Fruit fly (Drosophila melanogaster) whole organism, adult: ENCODE measurements around the gene Exo84.
A peak's percentile ranks its signal among the peaks of the same experiment; 100 is the strongest.

Source experiments
- CG11617 ChIP-seq: fragments of 200-800 bp; sonication (Bioruptor generic); optimal IDR thresholded peaks from 2 replicates; lab custom pipeline; 2017; ENCODE audit warnings: mild to moderate bottlenecking, missing biosample characterization, missing genetic modification reagents, missing genetic modification characterization
- CG12768 ChIP-seq: fragments of 200-800 bp; sonication (Bioruptor generic); optimal IDR thresholded peaks from 2 replicates; lab custom pipeline; 2017; ENCODE audit warnings: missing biosample characterization, missing genetic modification characterization, mild to moderate bottlenecking, moderate library complexity, missing genetic modification reagents
- CG14711 ChIP-seq: fragments of 200-800 bp; sonication (Bioruptor generic); optimal IDR thresholded peaks from 2 replicates; lab custom pipeline; 2018; ENCODE audit warnings: missing biosample characterization, mild to moderate bottlenecking, missing genetic modification characterization, moderate library complexity
- CG1620 ChIP-seq: fragments of 200-800 bp; sonication (Bioruptor generic); optimal IDR thresholded peaks from 2 replicates; lab custom pipeline; 2016; ENCODE audit warnings: missing biosample characterization, missing genetic modification characterization
- CG33017 ChIP-seq: fragments of 200-800 bp; sonication (Bioruptor generic); optimal IDR thresholded peaks from 2 replicates; lab custom pipeline; 2018; ENCODE audit warnings: missing biosample characterization, mild to moderate bottlenecking, missing genetic modification characterization, moderate library complexity
- CG5204 ChIP-seq: fragments of 200-800 bp; sonication (Bioruptor generic); optimal IDR thresholded peaks from 2 replicates; lab custom pipeline; 2016; ENCODE audit warnings: missing biosample characterization, missing genetic modification characterization
- CG7045 ChIP-seq: fragments of 200-800 bp; sonication (Bioruptor generic); optimal IDR thresholded peaks from 2 replicates; lab custom pipeline; 2017; ENCODE audit warnings: missing biosample characterization, mild to moderate bottlenecking, missing genetic modification characterization
- CG7101 ChIP-seq: fragments of 200-800 bp; sonication (Bioruptor generic); optimal IDR thresholded peaks from 2 replicates; lab custom pipeline; 2018; ENCODE audit warnings: missing biosample characterization, mild to moderate bottlenecking, missing genetic modification characterization, moderate library complexity
- Clk ChIP-seq: fragments of 200-800 bp; sonication (Bioruptor generic); optimal IDR thresholded peaks from 2 replicates; lab custom pipeline; 2017; ENCODE audit warnings: missing biosample characterization, missing genetic modification characterization
- Crg-1 ChIP-seq: fragments of 200-800 bp; sonication (Bioruptor generic); optimal IDR thresholded peaks from 2 replicates; lab custom pipeline; 2016; ENCODE audit warnings: missing biosample characterization, missing genetic modification characterization
- Hr96 ChIP-seq: fragments of 200-800 bp; sonication (Bioruptor generic); optimal IDR thresholded peaks from 2 replicates; lab custom pipeline; 2016; ENCODE audit warnings: missing biosample characterization, missing genetic modification characterization
- Mnt ChIP-seq: fragments of 200-800 bp; sonication (Bioruptor generic); optimal IDR thresholded peaks from 2 replicates; lab custom pipeline; 2016; ENCODE audit warnings: missing biosample characterization, mild to moderate bottlenecking, missing genetic modification characterization
- bab1 ChIP-seq: fragments of 200-800 bp; sonication (Bioruptor generic); optimal IDR thresholded peaks from 3 replicates; lab custom pipeline; 2019; ENCODE audit warnings: missing biosample characterization, mild to moderate bottlenecking, missing genetic modification characterization, moderate library complexity
- cic ChIP-seq: fragments of 200-800 bp; sonication (Bioruptor generic); optimal IDR thresholded peaks from 2 replicates; lab custom pipeline; 2017; ENCODE audit warnings: missing biosample characterization, mild to moderate bottlenecking, missing genetic modification characterization, moderate library complexity
- cnc ChIP-seq, 2 experiments: fragments of >200 bp; optimal IDR thresholded peaks; 2 replicates each; lab custom pipeline; 2017
- kay ChIP-seq: fragments of 200-800 bp; sonication (Bioruptor generic); peaks from one replicate; lab custom pipeline; 2016; ENCODE audit warnings: missing biosample characterization, missing genetic modification characterization, borderline replicate concordance
- ovo ChIP-seq: fragments of 200-800 bp; sonication (Bioruptor generic); optimal IDR thresholded peaks from 2 replicates; lab custom pipeline; 2016; ENCODE audit warnings: missing biosample characterization, missing genetic modification characterization
- pad ChIP-seq: fragments of 200-800 bp; sonication (Bioruptor generic); optimal IDR thresholded peaks from 3 replicates; lab custom pipeline; 2017; ENCODE audit warnings: missing biosample characterization, missing genetic modification characterization, mild to moderate bottlenecking, moderate library complexity, missing genetic modification reagents
- tj ChIP-seq: fragments of 200-800 bp; sonication (Bioruptor generic); optimal IDR thresholded peaks from 3 replicates; lab custom pipeline; 2017; ENCODE audit warnings: missing biosample characterization, mild to moderate bottlenecking, missing genetic modification characterization, moderate library complexity
- toe ChIP-seq: fragments of 200-800 bp; sonication (Bioruptor generic); optimal IDR thresholded peaks from 2 replicates; lab custom pipeline; 2016; ENCODE audit warnings: missing biosample characterization, missing genetic modification characterization

Exo84 gene

dm6 chr3R:26021195-26021914, 30.7 kb downstream of the Exo84 start:
- TF ChIP-seq CG1620 (GFP tag; lab: Kevin White, UChicago) (peak; percentile 12), Crg-1 (GFP tag; lab: Kevin White, UChicago) (peak; percentile 40), CG7045 (GFP tag; lab: Kevin White, UChicago) (peak; percentile 82), kay (GFP tag; lab: Kevin White, UChicago) (no peak), CG33017 (tag; lab: Kevin White, UChicago) (peak; percentile 58), CG14711 (tag; lab: Kevin White, UChicago) (peak; percentile 44), toe (GFP tag; lab: Kevin White, UChicago) (peak; percentile 43), cnc (optimal IDR thresholded peaks at IDR 0.05; lab: Kevin White, UChicago) (no peak), ovo (GFP tag; lab: Kevin White, UChicago) (no peak), pad (GFP tag; lab: Kevin White, UChicago) (peak; percentile 60), CG12768 (GFP tag; lab: Kevin White, UChicago) (peak; percentile 53), Mnt (no peak), CG5204 (GFP tag; lab: Kevin White, UChicago) (peak; percentile 79), Hr96 (GFP tag; lab: Kevin White, UChicago) (peak; percentile 42), cic (no peak), CG7101 (tag; lab: Kevin White, UChicago) (peak; percentile 64), bab1 (GFP tag; lab: Kevin White, UChicago) (peak; percentile 17), Clk (GFP tag; lab: Kevin White, UChicago) (no peak), CG11617 (GFP tag; lab: Kevin White, UChicago) (peak; percentile 81), tj (GFP tag; lab: Kevin White, UChicago) (peak; percentile 9)

- no peak for TF ChIP-seq CG14711 (tag; lab: Kevin White, UChicago)
- peak; percentile 69 for TF ChIP-seq tj (GFP tag; lab: Kevin White, UChicago)
- TF ChIP-seq cnc (optimal IDR thresholded peaks at IDR 0.05; lab: Kevin White, UChicago): no peak
- no peak for TF ChIP-seq bab1 (GFP tag; lab: Kevin White, UChicago)
- TF ChIP-seq Hr96 (GFP tag; lab: Kevin White, UChicago): no peak
- TF ChIP-seq pad (GFP tag; lab: Kevin White, UChicago): no peak
- TF ChIP-seq CG12768 (GFP tag; lab: Kevin White, UChicago): no peak
- peak; percentile 87 for TF ChIP-seq kay (GFP tag; lab: Kevin White, UChicago)
- no peak for TF ChIP-seq toe (GFP tag; lab: Kevin White, UChicago)
- peak; percentile 27 for TF ChIP-seq CG7101 (tag; lab: Kevin White, UChicago)
- no peak for TF ChIP-seq Crg-1 (GFP tag; lab: Kevin White, UChicago)
These were observed 31.5 kb downstream of the Exo84 start for dm6 chr3R:26020244-26021171.

dm6 chr3R:26019232-26019631, 32.8 kb downstream of the Exo84 start:
- no peak for TF ChIP-seq cnc (optimal IDR thresholded peaks at IDR 0.05; lab: Kevin White, UChicago)
- TF ChIP-seq Crg-1 (GFP tag; lab: Kevin White, UChicago): no peak
- TF ChIP-seq kay (GFP tag; lab: Kevin White, UChicago): no peak
- no peak for TF ChIP-seq CG5204 (GFP tag; lab: Kevin White, UChicago)
- no peak for TF ChIP-seq Hr96 (GFP tag; lab: Kevin White, UChicago)
- TF ChIP-seq toe (GFP tag; lab: Kevin White, UChicago): no peak
- no peak for TF ChIP-seq CG11617 (GFP tag; lab: Kevin White, UChicago)
- TF ChIP-seq pad (GFP tag; lab: Kevin White, UChicago): no peak
- TF ChIP-seq CG1620 (GFP tag; lab: Kevin White, UChicago): no peak
- no peak for TF ChIP-seq CG7101 (tag; lab: Kevin White, UChicago)
- TF ChIP-seq cic: no peak
- no peak for TF ChIP-seq bab1 (GFP tag; lab: Kevin White, UChicago)
- no peak for TF ChIP-seq CG33017 (tag; lab: Kevin White, UChicago)
- no peak for TF ChIP-seq CG12768 (GFP tag; lab: Kevin White, UChicago)
- TF ChIP-seq Mnt: no peak
- TF ChIP-seq CG7045 (GFP tag; lab: Kevin White, UChicago): no peak
- TF ChIP-seq CG14711 (tag; lab: Kevin White, UChicago): no peak

- TF ChIP-seq CG7101 (tag; lab: Kevin White, UChicago) (no peak), CG5204 (GFP tag; lab: Kevin White, UChicago) (no peak), CG7045 (GFP tag; lab: Kevin White, UChicago) (no peak), cic (no peak), cnc (optimal IDR thresholded peaks at IDR 0.05; lab: Kevin White, UChicago) (no peak), CG14711 (tag; lab: Kevin White, UChicago) (no peak), CG1620 (GFP tag; lab: Kevin White, UChicago) (no peak), CG33017 (tag; lab: Kevin White, UChicago) (no peak), kay (GFP tag; lab: Kevin White, UChicago) (no peak), Crg-1 (GFP tag; lab: Kevin White, UChicago) (no peak), ovo (GFP tag; lab: Kevin White, UChicago) (no peak), tj (GFP tag; lab: Kevin White, UChicago) (no peak), Hr96 (GFP tag; lab: Kevin White, UChicago) (no peak), Mnt (no peak), toe (GFP tag; lab: Kevin White, UChicago) (no peak), bab1 (GFP tag; lab: Kevin White, UChicago) (no peak), pad (GFP tag; lab: Kevin White, UChicago) (no peak), Clk (GFP tag; lab: Kevin White, UChicago) (no peak)
These were observed 34.0 kb downstream of the Exo84 start for dm6 chr3R:26017771-26018731.
